Worm (Caenorhabditis elegans): ENCODE measurements around the gene ncx-6.

DNA sequence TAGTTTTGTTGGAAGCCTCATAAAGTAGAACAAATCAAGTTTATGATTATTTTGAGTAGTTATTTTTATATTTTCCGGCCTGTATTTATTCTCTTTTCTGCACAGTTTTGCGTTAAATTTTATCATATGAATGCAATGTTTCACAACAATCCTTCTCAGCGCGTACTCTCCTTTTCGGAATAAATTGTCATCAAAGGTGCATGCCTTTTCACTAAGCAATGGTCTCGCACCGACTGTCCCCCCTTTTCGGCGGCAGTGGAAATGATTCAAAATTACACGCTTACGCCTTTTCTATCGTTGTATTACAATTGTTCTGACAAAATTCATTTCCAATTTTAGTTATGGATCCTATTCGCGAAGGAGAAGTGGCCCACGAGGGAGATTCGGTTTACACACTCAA, 33.4 kb upstream of the ncx-6 start, which contains the start of the genes iff-1 and cdk-1:
- TF ChIP-seq lin-39 (tag; optimal IDR thresholded peaks at IDR 0.05) (no peak), fkh-10 (GFP tag; optimal IDR thresholded peaks at IDR 0.05) (no peak), nhr-77 (tag; optimal IDR thresholded peaks at IDR 0.05) (no peak), ztf-11 (tag; optimal IDR thresholded peaks at IDR 0.05) (no peak), elt-3 (tag; optimal IDR thresholded peaks at IDR 0.05) (no peak)

Data from whole organism, L3 larva.